Worm (Caenorhabditis elegans) whole organism, L4/young adult: ENCODE measurements around the gene lgg-1.

Source experiments
- W03F9.2 ChIP-seq: fragments of 150-350 bp; optimal IDR thresholded peaks from 2 replicates; lab custom pipeline; 2014; ENCODE audit warnings: missing biosample characterization, missing genetic modification characterization
- dao-5 ChIP-seq: sonication (generic microtip); optimal IDR thresholded peaks from 2 replicates; lab custom pipeline; 2016; ENCODE audit warnings: missing genotype, missing genetic modification characterization, moderate library complexity, missing compliant biosample characterization
- him-1 ChIP-seq: sonication (generic microtip); optimal IDR thresholded peaks from 2 replicates; lab custom pipeline; 2016; ENCODE audit warnings: missing genotype, missing genetic modification reagents, missing genetic modification characterization, missing compliant biosample characterization

lgg-1 gene

ce11 chrII:6365237-6365815 lies 17.8 kb upstream of the lgg-1 start, which contains the start of the genes ani-2 and clec-88:
Gene ani-2, minus strand, starts transcription at chrII:6365367.
Gene clec-88, plus strand, starts transcription at chrII:6365722.
- TF ChIP-seq W03F9.2 (tag; lab: Kevin White, UChicago) = no peak
- TF ChIP-seq dao-5 (tag; lab: Kevin White, UChicago) = no peak

- TF ChIP-seq W03F9.2 (tag; lab: Kevin White, UChicago) (peak; percentile 72), him-1 (tag; lab: Kevin White, UChicago) (no peak), dao-5 (tag; lab: Kevin White, UChicago) (no peak)
These were observed 13.3 kb upstream of the lgg-1 start, which contains the start of gene K10B2.4 for ce11 chrII:6360822-6361221. Gene K10B2.4, minus strand, starts transcription at chrII:6360959.

ce11 chrII:6358905-6359304 lies 11.4 kb upstream of the lgg-1 start, which contains the start of gene C32D5.12:
Gene C32D5.12, minus strand, starts transcription at chrII:6359005.
- TF ChIP-seq W03F9.2 (tag; lab: Kevin White, UChicago) (no peak), dao-5 (tag; lab: Kevin White, UChicago) (no peak), him-1 (tag; lab: Kevin White, UChicago) (no peak)

- no peak for TF ChIP-seq him-1 (tag; lab: Kevin White, UChicago)
- no peak for TF ChIP-seq dao-5 (tag; lab: Kevin White, UChicago)
- TF ChIP-seq W03F9.2 (tag; lab: Kevin White, UChicago) = no peak
These were observed 10.7 kb upstream of the lgg-1 start for ce11 chrII:6358232-6358631.

ce11 chrII:6355396-6356346 lies 8.2 kb upstream of the lgg-1 start, which contains the start of gene C32D5.11:
Gene C32D5.11, minus strand, starts transcription at chrII:6355446.
- TF ChIP-seq dao-5 (tag; lab: Kevin White, UChicago) (no peak), him-1 (tag; lab: Kevin White, UChicago) (no peak), W03F9.2 (tag; lab: Kevin White, UChicago) (peak; percentile 73)

ce11 chrII:6351887-6352286 lies 4.4 kb upstream of the lgg-1 start, which contains the start of gene C32D5.10:
Gene C32D5.10, minus strand, starts transcription at chrII:6351987.
- TF ChIP-seq dao-5 (tag; lab: Kevin White, UChicago) (no peak), him-1 (tag; lab: Kevin White, UChicago) (no peak), W03F9.2 (tag; lab: Kevin White, UChicago) (no peak)

- TF ChIP-seq him-1 (tag; lab: Kevin White, UChicago) = no peak
- TF ChIP-seq dao-5 (tag; lab: Kevin White, UChicago) = no peak
- no peak for TF ChIP-seq W03F9.2 (tag; lab: Kevin White, UChicago)
These were observed 2.4 kb upstream of the lgg-1 start for ce11 chrII:6349968-6350367.

ce11 chrII:6348360-6348759 lies 841 bp upstream of the lgg-1 start:
- TF ChIP-seq dao-5 (tag; lab: Kevin White, UChicago) (peak; percentile 78), W03F9.2 (tag; lab: Kevin White, UChicago) (peak; percentile 66), him-1 (tag; lab: Kevin White, UChicago) (peak; percentile 18)

- TF ChIP-seq him-1 (tag; lab: Kevin White, UChicago) = no peak
- no peak for TF ChIP-seq W03F9.2 (tag; lab: Kevin White, UChicago)
- TF ChIP-seq dao-5 (tag; lab: Kevin White, UChicago) = no peak
These were observed 904 bp downstream of the lgg-1 start for ce11 chrII:6346551-6347079.

ce11 chrII:6345195-6346158 lies 2.0 kb downstream of the lgg-1 start, which contains the start of gene C32D5.8:
Gene C32D5.8, minus strand, starts transcription at chrII:6345964.
- TF ChIP-seq W03F9.2 (tag; lab: Kevin White, UChicago) = no peak
- no peak for TF ChIP-seq him-1 (tag; lab: Kevin White, UChicago)
- no peak for TF ChIP-seq dao-5 (tag; lab: Kevin White, UChicago)

ce11 chrII:6344513-6344912 lies 3.0 kb downstream of the lgg-1 start:
- TF ChIP-seq him-1 (tag; lab: Kevin White, UChicago) (no peak), W03F9.2 (tag; lab: Kevin White, UChicago) (no peak), dao-5 (tag; lab: Kevin White, UChicago) (no peak)

- TF ChIP-seq W03F9.2 (tag; lab: Kevin White, UChicago) = no peak
- TF ChIP-seq dao-5 (tag; lab: Kevin White, UChicago) = no peak
- TF ChIP-seq him-1 (tag; lab: Kevin White, UChicago) = no peak
These were observed 3.6 kb downstream of the lgg-1 start, which contains the start of gene txt-18 for ce11 chrII:6343893-6344292. Gene txt-18, plus strand, starts transcription at chrII:6344072.
